Fruit fly (Drosophila melanogaster) whole organism, embryonic: ENCODE results near the gene CG32333.

Source experiments
- Antp ChIP-seq: fragments of 200-800 bp; sonication (Bioruptor generic); optimal IDR thresholded peaks from 3 replicates; lab custom pipeline; 2016; ENCODE audit warnings: missing biosample characterization, missing genetic modification characterization
- Bteb2 ChIP-seq: fragments of 200-800 bp; sonication (Bioruptor generic); optimal IDR thresholded peaks from 2 replicates; lab custom pipeline; 2016; ENCODE audit warnings: missing biosample characterization, missing genetic modification characterization
- CG10209 ChIP-seq: fragments of 200-800 bp; sonication (Bioruptor generic); optimal IDR thresholded peaks from 3 replicates; lab custom pipeline; 2017; ENCODE audit warnings: missing biosample characterization, mild to moderate bottlenecking, missing genetic modification characterization, missing genetic modification reagents
- CG10274 ChIP-seq: fragments of 200-800 bp; sonication (Bioruptor generic); optimal IDR thresholded peaks from 3 replicates; lab custom pipeline; 2017; ENCODE audit warnings: missing biosample characterization, mild to moderate bottlenecking, missing genetic modification characterization
- CG10462 ChIP-seq: fragments of 200-800 bp; sonication (Bioruptor generic); optimal IDR thresholded peaks from 2 replicates; lab custom pipeline; 2016; ENCODE audit warnings: missing biosample characterization, missing genetic modification characterization
- CG11504 ChIP-seq: fragments of 200-800 bp; sonication (Bioruptor generic); optimal IDR thresholded peaks from 3 replicates; lab custom pipeline; 2019; ENCODE audit warnings: missing biosample characterization, mild to moderate bottlenecking, missing genetic modification characterization, moderate library complexity
- CG12299 ChIP-seq: fragments of 200-800 bp; sonication (Bioruptor generic); optimal IDR thresholded peaks from 2 replicates; lab custom pipeline; 2018; ENCODE audit warnings: missing biosample characterization, mild to moderate bottlenecking, missing genetic modification characterization
- CG12744 ChIP-seq: fragments of 200-800 bp; sonication (Bioruptor generic); optimal IDR thresholded peaks from 2 replicates; lab custom pipeline; 2016; ENCODE audit warnings: missing biosample characterization, missing genetic modification characterization
- CG13624 ChIP-seq: fragments of 200-800 bp; sonication (Bioruptor generic); optimal IDR thresholded peaks from 2 replicates; lab custom pipeline; 2016; ENCODE audit warnings: missing biosample characterization, missing genetic modification characterization
- CG14441 ChIP-seq: fragments of 200-800 bp; sonication (Bioruptor generic); IDR thresholded peaks from 2 replicates; pipeline ENCODE4 v1.3.6; 2022; ENCODE audit warnings: missing biosample characterization, missing genetic modification characterization
- CG1529 ChIP-seq: fragments of 200-800 bp; sonication (Bioruptor generic); optimal IDR thresholded peaks from 3 replicates; lab custom pipeline; 2018; ENCODE audit warnings: missing biosample characterization, missing genetic modification characterization
- CG30403 ChIP-seq: fragments of 200-800 bp; sonication (Bioruptor generic); optimal IDR thresholded peaks from 3 replicates; lab custom pipeline; 2016; ENCODE audit warnings: missing biosample characterization, missing genetic modification characterization
- CG3281 ChIP-seq: fragments of 200-800 bp; sonication (Bioruptor generic); optimal IDR thresholded peaks from 3 replicates; lab custom pipeline; 2017; ENCODE audit warnings: missing biosample characterization, mild to moderate bottlenecking, missing genetic modification characterization
- CG4282 ChIP-seq: fragments of 200-800 bp; sonication (Bioruptor generic); optimal IDR thresholded peaks from 2 replicates; lab custom pipeline; 2016; ENCODE audit warnings: missing biosample characterization, missing genetic modification characterization
- CG4707 ChIP-seq: fragments of 200-800 bp; sonication (Bioruptor generic); optimal IDR thresholded peaks from 2 replicates; lab custom pipeline; 2018; ENCODE audit warnings: missing biosample characterization, mild to moderate bottlenecking, missing genetic modification characterization, moderate library complexity
- CG6272 ChIP-seq: fragments of 200-800 bp; sonication (Bioruptor generic); IDR thresholded peaks from 2 replicates; pipeline ENCODE4 v1.3.6; 2022; ENCODE audit warnings: missing biosample characterization, missing genetic modification characterization
- CG9437 ChIP-seq: fragments of 200-800 bp; sonication (Bioruptor generic); optimal IDR thresholded peaks from 2 replicates; lab custom pipeline; 2018; ENCODE audit warnings: missing biosample characterization, mild to moderate bottlenecking, missing genetic modification characterization
- CkIIα-i1 ChIP-seq: fragments of 200-800 bp; sonication (Bioruptor generic); IDR thresholded peaks from 2 replicates; pipeline ENCODE4 v1.3.6; 2022; ENCODE audit warnings: missing biosample characterization, missing genetic modification characterization
- CrebB ChIP-seq: fragments of 200-800 bp; sonication (Bioruptor generic); optimal IDR thresholded peaks from 3 replicates; lab custom pipeline; 2018; ENCODE audit warnings: missing biosample characterization, mild to moderate bottlenecking, missing genetic modification characterization
- D ChIP-seq, 2 experiments: fragments of 200-800 bp in 1 of 2; fragments of >200 bp in 1 of 2; sonication (Bioruptor generic) in 1 of 2; optimal IDR thresholded peaks; 2 replicates in 1 of 2; 3 replicates in 1 of 2; lab custom pipeline; 2017; ENCODE audit warnings: mild to moderate bottlenecking in 1 of 2, missing biosample characterization in 1 of 2, missing genetic modification characterization in 1 of 2, missing genetic modification reagents in 1 of 2
- Dip3 ChIP-seq: fragments of 200-800 bp; sonication (Bioruptor generic); optimal IDR thresholded peaks from 3 replicates; lab custom pipeline; 2016; ENCODE audit warnings: missing biosample characterization, missing genetic modification characterization
- Doc3 ChIP-seq: fragments of 200-800 bp; sonication (Bioruptor generic); IDR thresholded peaks from 3 replicates; pipeline ENCODE4 v1.3.6; 2022; ENCODE audit warnings: missing biosample characterization, missing genetic modification characterization; ENCODE audit not compliant: partially characterized antibody
- Dp ChIP-seq: fragments of 200-800 bp; sonication (Bioruptor generic); optimal IDR thresholded peaks from 2 replicates; lab custom pipeline; 2018; ENCODE audit warnings: missing biosample characterization, mild to moderate bottlenecking, missing genetic modification characterization, moderate library complexity
- Hr51 ChIP-seq, 2 experiments: fragments of 200-800 bp; sonication (Bioruptor generic); optimal IDR thresholded peaks; 2 replicates in 1 of 2; 3 replicates in 1 of 2; lab custom pipeline; 2016 to 2018; ENCODE audit warnings: missing biosample characterization in 2 of 2, missing genetic modification characterization in 2 of 2, mild to moderate bottlenecking in 1 of 2, moderate library complexity in 1 of 2
- Meics ChIP-seq: fragments of 200-800 bp; sonication (Bioruptor generic); optimal IDR thresholded peaks from 2 replicates; lab custom pipeline; 2017; ENCODE audit warnings: missing biosample characterization, mild to moderate bottlenecking, missing genetic modification characterization
- Mrtf ChIP-seq: fragments of 200-800 bp; sonication (Bioruptor generic); IDR thresholded peaks from 3 replicates; pipeline ENCODE4 v1.3.6; 2022; ENCODE audit warnings: missing biosample characterization, missing genetic modification characterization
- PHDP ChIP-seq: fragments of 200-800 bp; sonication (Bioruptor generic); optimal IDR thresholded peaks from 3 replicates; lab custom pipeline; 2018; ENCODE audit warnings: missing biosample characterization, mild to moderate bottlenecking, missing genetic modification characterization, moderate library complexity
- Rfx ChIP-seq: fragments of 200-800 bp; sonication (Bioruptor generic); IDR thresholded peaks from 2 replicates; pipeline ENCODE4 v1.3.6; 2022; ENCODE audit warnings: missing biosample characterization, missing genetic modification characterization
- Sin3A ChIP-seq: fragments of >200 bp; optimal IDR thresholded peaks from 2 replicates; lab custom pipeline; 2018
- amos ChIP-seq: fragments of 200-800 bp; sonication (Bioruptor generic); IDR thresholded peaks from 2 replicates; pipeline ENCODE4 v1.3.6; 2022; ENCODE audit warnings: missing biosample characterization, missing genetic modification characterization; ENCODE audit not compliant: partially characterized antibody
- disco-r ChIP-seq: fragments of 200-800 bp; sonication (Bioruptor generic); optimal IDR thresholded peaks from 2 replicates; lab custom pipeline; 2016; ENCODE audit warnings: missing biosample characterization, missing genetic modification characterization
- eyg ChIP-seq: fragments of 200-800 bp; sonication (Bioruptor generic); optimal IDR thresholded peaks from 3 replicates; lab custom pipeline; 2016; ENCODE audit warnings: missing biosample characterization, missing genetic modification characterization
- fd96Cb ChIP-seq: fragments of 200-800 bp; sonication (Bioruptor generic); optimal IDR thresholded peaks from 2 replicates; lab custom pipeline; 2018; ENCODE audit warnings: missing biosample characterization, mild to moderate bottlenecking, missing genetic modification characterization, moderate library complexity
- fu2 ChIP-seq: fragments of 200-800 bp; sonication (Bioruptor generic); optimal IDR thresholded peaks from 2 replicates; lab custom pipeline; 2016; ENCODE audit warnings: missing biosample characterization, missing genetic modification characterization
- grau ChIP-seq: fragments of 200-800 bp; optimal IDR thresholded peaks from 3 replicates; lab custom pipeline; 2019; ENCODE audit warnings: missing biosample characterization, mild to moderate bottlenecking, missing genetic modification characterization, moderate library complexity
- h ChIP-seq: fragments of >200 bp; optimal IDR thresholded peaks from 2 replicates; lab custom pipeline; 2017
- kni ChIP-seq: fragments of 200-800 bp; sonication (Bioruptor generic); optimal IDR thresholded peaks from 3 replicates; lab custom pipeline; 2017; ENCODE audit warnings: mild to moderate bottlenecking, missing biosample characterization, missing genetic modification reagents, missing genetic modification characterization
- knrl ChIP-seq: fragments of 200-800 bp; sonication (Bioruptor generic); IDR thresholded peaks from 3 replicates; pipeline ENCODE4 v1.3.6; 2022; ENCODE audit warnings: missing biosample characterization, missing genetic modification characterization; ENCODE audit not compliant: partially characterized antibody
- org-1 ChIP-seq: fragments of 200-800 bp; sonication (Bioruptor generic); optimal IDR thresholded peaks from 2 replicates; lab custom pipeline; 2017; ENCODE audit warnings: missing biosample characterization, missing genetic modification characterization
- otp ChIP-seq: fragments of 200-800 bp; sonication (Bioruptor generic); IDR thresholded peaks from 3 replicates; pipeline ENCODE4, ENCODE4 v1.3.6; 2022; ENCODE audit warnings: missing biosample characterization, missing genetic modification characterization
- prd ChIP-seq, 3 experiments: fragments of >200 bp in 2 of 3; fragments of 200-800 bp in 1 of 3; sonication (Bioruptor generic) in 1 of 3; optimal IDR thresholded peaks in 2 of 3; IDR thresholded peaks in 1 of 3; 2 replicates in 2 of 3; 3 replicates in 1 of 3; pipeline versions ENCODE4 v1.3.6 to Lab custom; 2017 to 2022; ENCODE audit warnings: missing biosample characterization in 1 of 3, missing genetic modification characterization in 1 of 3
- pzg ChIP-seq: fragments of 200-800 bp; sonication (Bioruptor generic); optimal IDR thresholded peaks from 3 replicates; lab custom pipeline; 2018; ENCODE audit warnings: missing biosample characterization, mild to moderate bottlenecking, missing genetic modification characterization, moderate library complexity
- seq ChIP-seq: fragments of 200-800 bp; sonication (Bioruptor generic); IDR thresholded peaks from 2 replicates; pipeline ENCODE4 v1.3.6; 2022; ENCODE audit warnings: missing biosample characterization, missing genetic modification characterization
- slou ChIP-seq: fragments of 200-800 bp; sonication (Bioruptor generic); optimal IDR thresholded peaks from 3 replicates; lab custom pipeline; 2016; ENCODE audit warnings: missing biosample characterization, missing genetic modification characterization
- tup ChIP-seq: fragments of 200-800 bp; sonication (Bioruptor generic); optimal IDR thresholded peaks from 2 replicates; lab custom pipeline; 2016; ENCODE audit warnings: missing biosample characterization, mild to moderate bottlenecking, missing genetic modification characterization, moderate library complexity
- twi ChIP-seq: fragments of 200-800 bp; optimal IDR thresholded peaks from 2 replicates; lab custom pipeline; 2019; ENCODE audit warnings: missing biosample characterization, mild to moderate bottlenecking, missing genetic modification characterization, moderate library complexity
- unpg ChIP-seq: fragments of 200-800 bp; sonication (Bioruptor generic); optimal IDR thresholded peaks from 3 replicates; lab custom pipeline; 2018; ENCODE audit warnings: missing biosample characterization, mild to moderate bottlenecking, missing genetic modification characterization, moderate library complexity
- wdn ChIP-seq: fragments of 200-800 bp; sonication (Bioruptor generic); IDR thresholded peaks from 2 replicates; pipeline ENCODE4 v1.3.6; 2022; ENCODE audit warnings: missing biosample characterization, missing genetic modification characterization
- zf30C ChIP-seq: fragments of 200-800 bp; sonication (Bioruptor generic); optimal IDR thresholded peaks from 3 replicates; lab custom pipeline; 2018; ENCODE audit warnings: missing biosample characterization, mild to moderate bottlenecking, missing genetic modification characterization

CG32333 gene

dm6 chr3L:1247627-1248295 lies 28.0 kb upstream of the CG32333 start, which contains the start of the genes Psf1 and Sac1 (continued):
- no peak for TF ChIP-seq disco-r (GFP tag; lab: Kevin White, UChicago)
- TF ChIP-seq org-1 (GFP tag; lab: Kevin White, UChicago), result no peak
- no peak for TF ChIP-seq unpg
- TF ChIP-seq CG11504 (tag; lab: Kevin White, UChicago), result no peak
- TF ChIP-seq Meics (GFP tag; lab: Kevin White, UChicago), result peak; percentile 23
- peak; percentile 64 for TF ChIP-seq CG30403 (GFP tag; lab: Kevin White, UChicago)
- TF ChIP-seq CG4707 (GFP tag; lab: Kevin White, UChicago), result no peak
- no peak for TF ChIP-seq CrebB (tag; lab: Kevin White, UChicago)
- TF ChIP-seq prd (optimal IDR thresholded peaks at IDR 0.05; lab: Kevin White, UChicago), result no peak
- peak; percentile 71 for TF ChIP-seq prd (GFP tag; IDR thresholded peaks at IDR 0.05; lab: Robert Waterston, UW)
- no peak for TF ChIP-seq CG3281
- no peak for TF ChIP-seq twi
- TF ChIP-seq CG13624 (GFP tag; lab: Kevin White, UChicago), result peak; percentile 73
- TF ChIP-seq h (lab: Kevin White, UChicago), result no peak
- TF ChIP-seq CG6272, result peak; percentile 49; the same call in 1 of the 2 replicates
- TF ChIP-seq eyg (GFP tag; lab: Kevin White, UChicago), result peak; percentile 7
- peak; percentile 99 for TF ChIP-seq Sin3A (lab: Kevin White, UChicago)
- no peak for TF ChIP-seq CkIIα-i1 (GFP tag; lab: Robert Waterston, UW)
- no peak for TF ChIP-seq Bteb2 (GFP tag; lab: Kevin White, UChicago)
- no peak for TF ChIP-seq CG10209 (GFP tag; lab: Kevin White, UChicago)
- TF ChIP-seq knrl (GFP tag; lab: Robert Waterston, UW), result peak; percentile 93
- TF ChIP-seq slou (GFP tag; lab: Kevin White, UChicago), result no peak
- no peak for TF ChIP-seq tup (GFP tag; lab: Kevin White, UChicago)
- no peak for TF ChIP-seq wdn (GFP tag; lab: Robert Waterston, UW)
- peak; percentile 72 for TF ChIP-seq Antp (GFP tag; lab: Kevin White, UChicago)
- peak; percentile 77 for TF ChIP-seq fu2 (GFP tag; lab: Kevin White, UChicago)
- TF ChIP-seq grau, result peak; percentile 58
- TF ChIP-seq Doc3 (GFP tag; lab: Robert Waterston, UW), result peak; percentile 91
- TF ChIP-seq CG12744 (GFP tag; lab: Kevin White, UChicago), result no peak
- no peak for TF ChIP-seq CG12299
- TF ChIP-seq seq, result no peak
- TF ChIP-seq D (optimal IDR thresholded peaks at IDR 0.05; lab: Kevin White, UChicago), result peak; percentile 5
- TF ChIP-seq D (GFP tag; optimal IDR thresholded peaks at IDR 0.05; lab: Kevin White, UChicago), result no peak
- TF ChIP-seq pzg (GFP tag; lab: Kevin White, UChicago), result peak; percentile 77
- peak; percentile 83 for TF ChIP-seq amos
- no peak for TF ChIP-seq CG10462 (GFP tag; lab: Kevin White, UChicago)
- TF ChIP-seq kni (GFP tag; lab: Kevin White, UChicago), result peak; percentile 13
- no peak for TF ChIP-seq otp (GFP tag; lab: Robert Waterston, UW)
- TF ChIP-seq CG9437 (GFP tag; lab: Kevin White, UChicago), result peak; percentile 50
- peak in 1 of 2 experiments; percentile 29 for TF ChIP-seq Hr51 (GFP tag; optimal IDR thresholded peaks at IDR 0.05; lab: Kevin White, UChicago)
- no peak for TF ChIP-seq Mrtf (GFP tag; lab: Robert Waterston, UW)
- no peak for TF ChIP-seq CG10274 (GFP tag; lab: Kevin White, UChicago)
- TF ChIP-seq zf30C, result no peak
- TF ChIP-seq Dp (GFP tag; lab: Kevin White, UChicago), result no peak
- no peak for TF ChIP-seq PHDP (tag; lab: Kevin White, UChicago)
- no peak for TF ChIP-seq fd96Cb (tag; lab: Kevin White, UChicago)
- TF ChIP-seq Dip3, result peak; percentile 46
- no peak for TF ChIP-seq CG4282 (GFP tag; lab: Kevin White, UChicago)
- TF ChIP-seq CG14441 (GFP tag; lab: Robert Waterston, UW), result peak; percentile 13; the same call in 1 of the 2 replicates
- peak; percentile 60; the same call in 1 of the 2 replicates for TF ChIP-seq Rfx
- TF ChIP-seq CG1529 (GFP tag; lab: Kevin White, UChicago), result no peak
